Worm (Caenorhabditis elegans) whole organism, L3 larva: Measurements from ENCODE around the gene C04G6.2.

Source experiments
- R02D3.7 ChIP-seq: fragments of 150-350 bp; optimal IDR thresholded peaks from 2 replicates; lab custom pipeline; 2014; ENCODE audit warnings: missing biosample characterization, missing genetic modification characterization
- ZK546.5 ChIP-seq: sonication (generic microtip); optimal IDR thresholded peaks from 2 replicates; lab custom pipeline; 2017; ENCODE audit warnings: missing biosample characterization, missing genetic modification characterization
- aly-2 ChIP-seq: fragments of 150-350 bp; optimal IDR thresholded peaks from 2 replicates; lab custom pipeline; 2014; ENCODE audit warnings: missing biosample characterization, missing genetic modification characterization
- ama-1 ChIP-seq: fragments of 150-350 bp; optimal IDR thresholded peaks from 2 replicates; lab custom pipeline; 2018
- ceh-28 ChIP-seq: fragments of 150-350 bp; optimal IDR thresholded peaks from 2 replicates; lab custom pipeline; 2014; ENCODE audit warnings: missing biosample characterization, missing genetic modification reagents, missing genetic modification characterization
- daf-12 ChIP-seq: fragments of 150-350 bp; optimal IDR thresholded peaks from 2 replicates; lab custom pipeline; 2014; ENCODE audit warnings: missing biosample characterization, missing genetic modification reagents, missing genetic modification characterization
- egl-27 ChIP-seq: sonication (generic microtip); optimal IDR thresholded peaks from 4 replicates; lab custom pipeline; 2017; ENCODE audit warnings: missing biosample characterization, missing genetic modification reagents, missing genetic modification characterization
- egl-5 ChIP-seq: fragments of 150-350 bp; optimal IDR thresholded peaks from 2 replicates; lab custom pipeline; 2017; ENCODE audit warnings: missing biosample characterization, missing genetic modification reagents, missing genetic modification characterization, inconsistent platforms
- elt-3 ChIP-seq, 3 experiments: fragments of 150-350 bp in 1 of 3; sonication (generic microtip) in 2 of 3; optimal IDR thresholded peaks; 2 replicates in 2 of 3; 4 replicates in 1 of 3; lab custom pipeline; 2014 to 2017; ENCODE audit warnings: missing biosample characterization in 3 of 3, missing genetic modification characterization in 3 of 3
- fkh-10 ChIP-seq: sonication (generic microtip); optimal IDR thresholded peaks from 2 replicates; lab custom pipeline; 2017; ENCODE audit warnings: missing biosample characterization, missing genetic modification reagents, missing genetic modification characterization
- fkh-2 ChIP-seq: fragments of 150-350 bp; optimal IDR thresholded peaks from 2 replicates; lab custom pipeline; 2014; ENCODE audit warnings: missing biosample characterization, missing genetic modification reagents, missing genetic modification characterization
- fos-1 ChIP-seq: fragments of 150-350 bp; optimal IDR thresholded peaks from 2 replicates; lab custom pipeline; 2014; ENCODE audit warnings: missing biosample characterization, missing genetic modification characterization
- hmg-11 ChIP-seq: sonication (generic microtip); optimal IDR thresholded peaks from 2 replicates; lab custom pipeline; 2016; ENCODE audit warnings: missing genetic modification characterization, missing compliant biosample characterization
- lin-15B ChIP-seq: fragments of 150-350 bp; optimal IDR thresholded peaks from 2 replicates; lab custom pipeline; 2014; ENCODE audit warnings: missing biosample characterization, missing genetic modification characterization
- lsy-12 ChIP-seq: sonication (generic microtip); optimal IDR thresholded peaks from 2 replicates; lab custom pipeline; 2016; ENCODE audit warnings: mild to moderate bottlenecking, missing genetic modification characterization, missing compliant biosample characterization
- mdl-1 ChIP-seq: fragments of 150-350 bp; optimal IDR thresholded peaks from 2 replicates; lab custom pipeline; 2014; ENCODE audit warnings: missing biosample characterization, missing genetic modification characterization
- mml-1 ChIP-seq: fragments of 150-350 bp; sonication (generic microtip); optimal IDR thresholded peaks from 3 replicates; lab custom pipeline; 2014; ENCODE audit warnings: missing biosample characterization, missing genetic modification characterization
- nfya-1 ChIP-seq: sonication (generic microtip); optimal IDR thresholded peaks from 2 replicates; lab custom pipeline; 2017; ENCODE audit warnings: missing genetic modification characterization, mild to moderate bottlenecking, missing compliant biosample characterization, antibody characterized with exemption, moderate library complexity; ENCODE audit not compliant: insufficient read depth
- nhr-11 ChIP-seq: fragments of 150-350 bp; optimal IDR thresholded peaks from 2 replicates; lab custom pipeline; 2014; ENCODE audit warnings: missing biosample characterization, missing genetic modification characterization
- nhr-12 ChIP-seq: fragments of 150-350 bp; optimal IDR thresholded peaks from 2 replicates; lab custom pipeline; 2014; ENCODE audit warnings: missing biosample characterization, missing genetic modification characterization
- nhr-23 ChIP-seq: fragments of 150-350 bp; optimal IDR thresholded peaks from 2 replicates; lab custom pipeline; 2014; ENCODE audit warnings: missing biosample characterization, missing genetic modification reagents, missing genetic modification characterization
- nhr-237 ChIP-seq: fragments of 150-350 bp; optimal IDR thresholded peaks from 2 replicates; lab custom pipeline; 2014; ENCODE audit warnings: missing biosample characterization, missing genetic modification characterization
- nhr-25 ChIP-seq: sonication (generic microtip); optimal IDR thresholded peaks from 2 replicates; lab custom pipeline; 2017; ENCODE audit warnings: missing biosample characterization, missing genetic modification characterization
- nhr-28 ChIP-seq: fragments of 150-350 bp; optimal IDR thresholded peaks from 2 replicates; lab custom pipeline; 2014; ENCODE audit warnings: missing biosample characterization, missing genetic modification characterization
- nhr-43 ChIP-seq: sonication (generic microtip); optimal IDR thresholded peaks from 2 replicates; lab custom pipeline; 2016; ENCODE audit warnings: mild to moderate bottlenecking, missing genetic modification characterization, missing compliant biosample characterization; ENCODE audit not compliant: poor library complexity, severe bottlenecking
- nhr-67 ChIP-seq: fragments of 150-350 bp; optimal IDR thresholded peaks from 2 replicates; lab custom pipeline; 2014; ENCODE audit warnings: missing biosample characterization, missing genetic modification characterization
- nhr-76 ChIP-seq: fragments of 150-350 bp; sonication (generic microtip); optimal IDR thresholded peaks from 5 replicates; lab custom pipeline; 2014; ENCODE audit warnings: missing biosample characterization, missing genetic modification characterization
- pha-4 ChIP-seq: fragments of 150-350 bp; optimal IDR thresholded peaks from 2 replicates; lab custom pipeline; 2014; ENCODE audit warnings: missing biosample characterization, missing genetic modification reagents, missing genetic modification characterization
- pqm-1 ChIP-seq: fragments of 150-350 bp; optimal IDR thresholded peaks from 2 replicates; lab custom pipeline; 2017; ENCODE audit warnings: missing biosample characterization, missing genetic modification characterization, inconsistent platforms
- sea-2 ChIP-seq: fragments of 150-350 bp; sonication (generic microtip); optimal IDR thresholded peaks from 4 replicates; lab custom pipeline; 2014; ENCODE audit warnings: missing biosample characterization, missing genetic modification reagents, missing genetic modification characterization
- skn-1 ChIP-seq: fragments of 150-350 bp; optimal IDR thresholded peaks from 2 replicates; lab custom pipeline; 2014; ENCODE audit warnings: missing biosample characterization, missing genetic modification characterization
- snpc-4 ChIP-seq: fragments of 150-350 bp; optimal IDR thresholded peaks from 2 replicates; lab custom pipeline; 2014; ENCODE audit warnings: missing biosample characterization, missing genetic modification characterization
- tbx-2 ChIP-seq: sonication (generic microtip); optimal IDR thresholded peaks from 2 replicates; lab custom pipeline; 2016; ENCODE audit warnings: mild to moderate bottlenecking, missing genetic modification characterization, missing compliant biosample characterization
- unc-62 ChIP-seq: fragments of 150-350 bp; sonication (generic microtip); optimal IDR thresholded peaks from 4 replicates; lab custom pipeline; 2014; ENCODE audit warnings: missing biosample characterization, missing genetic modification reagents, missing genetic modification characterization
- zag-1 ChIP-seq: fragments of 150-350 bp; optimal IDR thresholded peaks from 2 replicates; lab custom pipeline; 2014; ENCODE audit warnings: missing biosample characterization, missing genetic modification characterization
- ztf-11 ChIP-seq: fragments of 150-350 bp; optimal IDR thresholded peaks from 2 replicates; lab custom pipeline; 2014; ENCODE audit warnings: missing biosample characterization, missing genetic modification characterization
- ztf-4 ChIP-seq: fragments of 150-350 bp; optimal IDR thresholded peaks from 2 replicates; lab custom pipeline; 2014; ENCODE audit warnings: missing biosample characterization, missing genetic modification characterization

The C04G6.2 gene

ce11 chrII:5046209-5047200 lies 46.5 kb upstream of the C04G6.2 start:
- no peak for TF ChIP-seq skn-1 (tag; lab: Kevin White, UChicago)
- TF ChIP-seq ama-1, result no peak
- no peak for TF ChIP-seq tbx-2 (tag; lab: Kevin White, UChicago)
- TF ChIP-seq fkh-2 (tag; lab: Kevin White, UChicago), result peak; percentile 84
- TF ChIP-seq nhr-25 (tag; lab: Kevin White, UChicago), result no peak
- no peak for TF ChIP-seq ceh-28 (tag; lab: Kevin White, UChicago)
- TF ChIP-seq nhr-76 (tag; lab: Kevin White, UChicago), result no peak
- TF ChIP-seq elt-3 (tag; optimal IDR thresholded peaks at IDR 0.05; lab: Kevin White, UChicago), result no peak
- TF ChIP-seq hmg-11 (tag; lab: Kevin White, UChicago), result peak; percentile 9
- no peak for TF ChIP-seq lsy-12 (tag; lab: Kevin White, UChicago)
- TF ChIP-seq pha-4 (tag; lab: Kevin White, UChicago), result no peak
- no peak for TF ChIP-seq ztf-11 (tag; lab: Kevin White, UChicago)
- no peak for TF ChIP-seq pqm-1 (tag; lab: Kevin White, UChicago)
- no peak for TF ChIP-seq R02D3.7
- TF ChIP-seq aly-2 (tag; lab: Kevin White, UChicago), result no peak
- TF ChIP-seq daf-12 (tag; lab: Kevin White, UChicago), result no peak
- no peak for TF ChIP-seq nhr-28 (tag; lab: Kevin White, UChicago)
- no peak for TF ChIP-seq nhr-11 (tag; lab: Kevin White, UChicago)
- peak; percentile 90 for TF ChIP-seq fkh-10 (GFP tag; lab: Kevin White, UChicago)
- no peak for TF ChIP-seq ztf-4
- no peak for TF ChIP-seq nhr-43 (tag; lab: Kevin White, UChicago)
- no peak for TF ChIP-seq mml-1
- no peak for TF ChIP-seq sea-2 (GFP tag; lab: Kevin White, UChicago)
- TF ChIP-seq nfya-1 (tag; lab: Kevin White, UChicago), result peak; percentile 4
- no peak for TF ChIP-seq nhr-23 (tag; lab: Kevin White, UChicago)
- no peak for TF ChIP-seq ZK546.5
- TF ChIP-seq snpc-4 (tag; lab: Kevin White, UChicago), result no peak
- TF ChIP-seq nhr-67, result no peak
- TF ChIP-seq lin-15B (tag; lab: Kevin White, UChicago), result no peak
- TF ChIP-seq mdl-1 (tag; lab: Kevin White, UChicago), result no peak
- TF ChIP-seq fos-1 (tag; lab: Kevin White, UChicago), result no peak
- TF ChIP-seq nhr-12 (tag; lab: Kevin White, UChicago), result no peak
- no peak for TF ChIP-seq nhr-237 (tag; lab: Kevin White, UChicago)
- TF ChIP-seq unc-62, result peak; percentile 3
- TF ChIP-seq egl-5 (tag; lab: Kevin White, UChicago), result peak; percentile 3

ce11 chrII:5047279-5047678 lies 45.8 kb upstream of the C04G6.2 start:
- TF ChIP-seq nhr-23 (tag; lab: Kevin White, UChicago) (peak; percentile 36), egl-5 (tag; lab: Kevin White, UChicago) (peak; percentile 13), zag-1 (tag; lab: Kevin White, UChicago) (no peak), egl-27 (tag; lab: Kevin White, UChicago) (no peak), pha-4 (tag; lab: Kevin White, UChicago) (peak; percentile 37), R02D3.7 (no peak), nhr-25 (tag; lab: Kevin White, UChicago) (peak; percentile 37), nfya-1 (tag; lab: Kevin White, UChicago) (peak; percentile 4), daf-12 (tag; lab: Kevin White, UChicago) (no peak), ztf-11 (tag; lab: Kevin White, UChicago) (no peak), fkh-10 (GFP tag; lab: Kevin White, UChicago) (no peak)
- TF ChIP-seq, all 47 proteins: peak for 5
